Fruit fly (Drosophila melanogaster) whole organism, larva: ENCODE measurements around the gene CG45690.

ENCODE experiments used
- noc ChIP-seq: fragments of 200-800 bp; sonication (Bioruptor generic); optimal IDR thresholded peaks from 3 replicates; lab custom pipeline; 2019; ENCODE audit warnings: missing biosample characterization, mild to moderate bottlenecking, missing genetic modification characterization, moderate library complexity

The CG45690 gene

DNA sequence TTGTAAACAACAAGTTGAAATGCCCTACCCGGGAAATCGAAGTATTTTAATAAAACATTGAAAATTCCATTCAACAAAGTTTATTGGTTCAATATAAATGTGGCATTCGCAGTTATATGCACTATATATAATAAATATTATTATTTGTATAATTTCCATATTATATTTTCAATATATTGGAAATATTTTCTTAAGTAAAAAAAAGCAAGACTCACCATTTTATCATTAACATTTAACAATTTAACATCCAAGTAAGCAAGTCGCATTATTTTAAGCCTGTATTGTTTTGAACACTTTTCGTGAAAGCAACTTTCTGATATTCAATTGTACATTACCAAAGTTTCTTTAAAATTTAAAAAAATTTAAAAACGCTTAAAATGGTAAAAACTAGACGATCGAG lies at the start of gene CG45690:
CG45690 (plus strand) TSS at position 301 of the 400 bp plus-strand sequence.
- TF ChIP-seq noc (tag; lab: Kevin White, UChicago): no peak

DNA sequence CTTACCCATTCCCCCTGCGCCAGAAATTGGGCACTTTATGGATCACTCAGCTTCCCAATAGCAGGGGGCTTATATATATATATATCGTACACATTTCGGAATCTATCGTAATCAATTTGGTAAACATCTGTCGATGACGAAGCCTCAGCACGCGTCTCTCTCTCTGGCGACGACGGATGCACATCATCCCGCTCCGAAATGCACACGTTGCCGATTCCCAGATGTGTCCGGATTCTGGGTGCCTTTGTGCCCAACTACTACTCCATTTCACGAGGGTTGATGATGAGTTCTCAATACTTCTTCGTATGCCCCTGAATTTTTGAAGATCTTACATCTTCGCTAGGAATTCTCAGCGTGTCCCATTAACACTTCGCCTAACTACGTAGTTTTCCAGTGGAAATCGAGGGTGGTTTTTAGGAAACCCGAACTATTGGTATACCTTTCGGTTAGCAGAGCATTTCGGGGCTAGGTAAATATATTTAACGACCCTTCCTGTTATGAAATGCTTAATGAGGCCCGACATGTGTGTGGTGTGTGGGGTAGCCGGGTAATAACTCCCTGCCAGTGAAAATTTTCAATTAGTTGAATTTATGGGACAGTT lies 49.3 kb upstream of the CG45690 start:
- TF ChIP-seq noc (tag; lab: Kevin White, UChicago): no peak

DNA sequence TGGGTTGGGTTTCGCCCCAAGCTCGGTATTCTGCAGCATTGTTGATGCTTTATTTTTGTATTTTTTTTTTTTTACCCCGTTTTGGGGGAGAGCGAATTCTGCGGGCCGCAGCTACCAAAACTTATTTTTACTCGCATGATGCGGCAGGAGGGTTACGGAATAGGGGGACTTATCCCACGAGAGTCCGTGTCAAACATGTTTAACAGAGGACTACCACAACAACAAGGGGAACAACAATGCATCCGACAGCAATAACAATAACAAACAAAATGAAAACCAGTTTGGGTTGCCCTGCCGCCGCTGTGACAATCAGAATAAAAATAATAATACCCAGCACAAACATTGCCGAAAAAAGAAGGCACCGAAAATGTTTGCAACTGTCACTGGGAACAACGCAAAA lies 45.0 kb upstream of the CG45690 start:
- no peak for TF ChIP-seq noc (tag; lab: Kevin White, UChicago)

DNA sequence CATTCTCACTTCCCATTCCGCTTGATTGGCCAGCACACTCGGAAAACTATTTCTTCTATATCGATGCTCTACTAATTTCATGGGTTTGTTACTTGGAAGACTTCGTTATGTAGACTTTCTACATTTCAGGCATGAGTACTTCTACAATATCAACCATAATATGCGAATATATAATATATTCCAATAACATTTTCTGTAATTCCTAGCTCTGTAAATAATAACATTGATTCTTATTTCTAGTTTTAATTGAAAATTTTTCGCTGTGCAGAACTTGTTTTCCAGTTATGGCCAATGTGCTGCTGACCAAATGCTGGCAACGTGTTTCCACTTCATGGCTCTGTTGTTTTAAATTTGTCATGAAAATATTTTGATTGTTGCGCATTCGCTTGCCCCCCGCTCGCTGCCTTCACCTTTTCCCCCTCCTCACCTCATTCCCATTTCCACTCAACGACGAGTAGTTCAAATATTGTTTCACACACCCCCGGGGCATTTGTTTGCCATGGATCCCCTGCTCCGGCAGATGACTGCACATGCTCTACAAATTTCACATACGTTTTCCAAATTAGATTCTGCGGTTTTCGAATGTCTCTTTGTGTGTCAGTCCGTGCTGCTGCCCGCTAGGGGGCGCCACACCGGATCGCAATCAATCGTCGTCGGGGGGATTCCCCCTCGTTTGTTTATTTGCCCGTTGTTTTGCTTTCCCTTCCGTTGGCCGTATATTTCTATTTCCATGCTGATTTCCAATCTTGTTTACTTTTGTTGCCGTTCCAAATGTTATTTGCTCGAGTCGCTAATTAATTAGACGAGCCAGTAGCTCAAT lies 43.2 kb upstream of the CG45690 start:
- TF ChIP-seq noc (tag; lab: Kevin White, UChicago): no peak

DNA sequence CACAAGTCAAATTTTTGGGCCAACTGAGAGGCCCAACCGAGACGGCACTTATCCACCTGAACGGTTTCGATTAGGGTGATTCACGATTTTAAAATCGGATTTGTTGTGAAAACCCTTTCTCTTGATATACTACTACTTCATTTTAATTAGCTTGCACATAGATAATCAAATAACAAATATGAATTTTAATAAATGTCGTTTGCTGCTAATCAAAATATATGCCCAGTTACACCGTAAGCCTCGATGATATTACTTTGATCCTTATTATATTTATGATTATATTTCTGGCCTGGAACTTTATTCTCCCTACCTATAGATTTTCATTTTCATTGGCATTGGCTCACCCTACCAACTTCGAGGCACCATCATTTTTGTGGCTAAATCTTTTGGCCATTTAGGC lies 42.2 kb upstream of the CG45690 start:
- TF ChIP-seq noc (tag; lab: Kevin White, UChicago): no peak

DNA sequence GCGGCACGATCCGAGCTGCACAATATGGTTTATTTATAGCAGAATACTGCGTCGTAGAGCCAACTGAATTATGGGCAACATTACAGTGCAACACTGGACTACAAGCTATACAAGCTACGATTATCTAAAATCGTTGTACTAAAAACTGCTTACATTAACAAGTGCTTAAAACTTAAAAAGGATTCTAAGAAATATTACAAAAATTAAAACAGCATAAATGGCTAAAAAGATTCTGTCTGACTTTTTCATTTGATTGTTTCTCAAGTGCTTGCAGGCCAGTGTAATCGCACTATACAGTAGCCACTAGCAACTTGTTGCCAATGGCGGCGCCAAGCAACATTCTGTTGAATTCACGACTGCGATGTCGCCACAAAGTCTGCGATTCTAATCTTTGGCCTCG lies 41.3 kb upstream of the CG45690 start:
- TF ChIP-seq noc (tag; lab: Kevin White, UChicago): no peak

DNA sequence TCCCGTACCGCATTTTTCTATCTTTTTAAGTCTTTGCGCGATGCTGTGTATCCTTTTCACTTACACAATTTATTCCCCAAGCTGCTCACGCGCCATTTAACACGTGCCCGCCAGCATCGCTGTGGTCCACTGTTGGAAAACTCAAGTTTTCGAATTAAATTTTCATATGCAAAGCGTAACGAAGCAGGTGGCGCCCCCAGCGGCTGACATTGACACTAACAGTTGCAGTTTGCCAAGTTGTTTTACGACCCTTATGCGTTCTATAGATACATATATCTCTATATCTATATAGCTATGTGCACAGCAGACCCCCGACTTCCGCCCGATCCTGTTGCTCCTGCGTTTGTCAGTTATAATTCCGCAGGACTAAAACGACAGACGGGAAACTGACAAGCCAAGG lies 32.1 kb upstream of the CG45690 start:
- no peak for TF ChIP-seq noc (tag; lab: Kevin White, UChicago)

DNA sequence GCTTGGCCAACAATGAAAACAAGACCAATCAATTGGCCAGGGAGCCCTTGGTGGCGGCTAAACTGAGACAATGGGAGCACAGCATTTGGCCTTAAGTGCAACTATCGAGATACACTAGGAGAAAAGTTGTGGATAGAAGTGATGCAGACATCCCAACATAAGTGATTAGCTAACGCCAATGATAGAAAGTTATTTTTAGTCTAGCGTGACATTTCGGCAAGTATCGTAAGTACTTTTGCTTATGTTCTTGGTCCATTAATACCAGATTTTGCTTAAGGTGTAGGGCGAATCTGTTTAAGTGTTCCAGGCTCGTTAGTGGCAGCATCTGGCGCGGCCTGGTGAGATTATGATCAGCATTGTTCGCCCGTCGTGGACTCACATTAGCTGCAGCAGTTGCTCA lies 25.4 kb upstream of the CG45690 start:
- TF ChIP-seq noc (tag; lab: Kevin White, UChicago): no peak

DNA sequence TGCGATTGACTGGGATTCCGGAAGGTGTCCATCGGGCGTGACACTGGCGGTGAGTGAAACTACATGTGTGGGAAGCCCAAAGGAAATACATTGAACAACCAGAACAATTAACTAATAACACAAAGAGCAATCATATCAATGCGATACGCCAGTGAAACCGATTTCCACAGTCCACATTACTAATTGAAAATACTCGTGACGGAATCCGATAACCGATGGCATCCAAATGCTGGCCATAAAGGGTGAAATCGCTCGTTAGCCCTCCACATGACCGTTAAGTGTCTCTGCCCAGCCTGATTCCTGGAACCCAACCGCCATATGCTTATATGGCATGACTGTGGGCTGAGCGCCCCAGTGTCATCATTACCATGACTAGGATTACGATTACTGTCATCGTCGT lies 19.7 kb upstream of the CG45690 start, which contains the start of gene CG7329:
CG7329 (minus strand) TSS at position 101 of the 400 bp plus-strand sequence.
- TF ChIP-seq noc (tag; lab: Kevin White, UChicago): no peak

DNA sequence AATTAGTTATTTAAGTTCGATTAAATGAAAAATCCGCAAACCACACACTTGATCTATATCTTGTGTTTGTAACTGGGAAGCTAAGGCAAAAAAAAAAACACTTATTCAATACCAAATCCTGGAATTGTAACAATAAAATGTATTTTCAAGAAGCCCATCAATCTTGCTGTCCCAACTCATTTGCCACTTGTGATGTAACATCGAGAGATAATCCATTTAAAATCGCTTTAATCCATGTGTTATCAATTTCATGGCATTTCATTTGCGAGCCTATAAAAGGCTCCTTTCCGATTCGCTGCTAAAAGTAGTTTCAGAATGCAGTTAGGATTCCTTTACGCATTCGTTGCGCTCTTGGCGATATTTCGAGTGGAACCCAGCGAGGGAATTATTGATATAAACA lies 18.4 kb upstream of the CG45690 start, which contains the start of gene CG31872:
CG31872 (plus strand) TSS at position 301 of the 400 bp plus-strand sequence.
- TF ChIP-seq noc (tag; lab: Kevin White, UChicago): no peak

DNA sequence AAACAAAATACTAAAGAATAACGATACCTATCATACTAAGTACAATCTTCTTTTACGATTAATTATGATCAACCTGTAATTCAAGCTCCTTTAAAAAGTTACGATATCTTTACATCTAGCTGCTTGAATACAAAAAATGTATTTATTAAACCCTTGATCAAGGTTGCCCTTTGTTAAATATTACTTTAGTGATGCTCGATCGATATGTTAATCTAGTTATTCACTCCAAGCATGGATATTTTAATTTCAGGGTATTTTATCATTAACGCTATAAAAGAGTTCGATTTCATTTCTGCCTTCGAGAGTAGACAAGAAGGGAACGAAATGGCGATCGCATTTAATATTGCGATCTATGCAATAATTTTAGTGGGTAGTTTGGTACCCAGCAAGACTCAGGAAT lies 14.4 kb upstream of the CG45690 start, which contains the start of gene CG18284:
CG18284 (plus strand) TSS at position 301 of the 400 bp plus-strand sequence.
- TF ChIP-seq noc (tag; lab: Kevin White, UChicago): no peak

DNA sequence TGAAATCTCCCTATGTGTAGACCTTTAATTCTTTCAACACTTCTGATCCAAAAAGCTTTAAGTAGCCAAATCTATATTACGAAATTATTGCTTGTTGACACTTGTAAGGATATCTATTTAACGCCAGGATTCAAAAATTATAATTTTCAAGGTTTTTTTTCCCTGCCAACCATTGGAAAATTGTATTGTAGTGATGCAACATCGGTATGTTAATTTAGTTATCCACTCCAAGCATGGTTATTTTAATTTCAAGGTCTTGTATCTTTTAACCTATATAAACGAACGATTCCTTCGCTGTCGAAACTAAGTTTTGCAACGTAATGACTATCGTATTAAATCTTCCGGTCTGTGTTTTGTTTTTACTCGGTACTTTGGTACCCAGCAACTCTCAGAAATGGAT lies 12.0 kb upstream of the CG45690 start, which contains the start of gene CG17097:
CG17097 (plus strand) TSS at position 301 of the 400 bp plus-strand sequence.
- TF ChIP-seq noc (tag; lab: Kevin White, UChicago): no peak

DNA sequence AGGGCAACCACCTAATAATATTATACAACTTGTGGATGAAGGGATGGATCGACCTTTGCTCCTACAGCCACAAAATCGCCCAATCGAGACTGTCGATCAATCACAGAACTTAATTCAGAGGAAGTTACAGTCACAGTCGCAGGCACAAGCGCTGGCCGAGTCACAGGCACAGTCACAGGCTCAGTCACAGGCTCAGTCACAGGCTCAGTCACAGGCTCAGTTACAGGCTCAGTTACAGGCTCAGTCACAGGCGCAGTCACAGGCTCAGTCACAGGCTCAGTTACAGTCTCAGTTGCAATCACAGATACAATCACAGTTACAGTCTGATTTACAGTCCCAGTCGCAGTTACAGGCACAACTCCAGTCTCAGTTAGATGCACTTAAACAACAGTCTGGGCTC lies 11.4 kb upstream of the CG45690 start:
- TF ChIP-seq noc (tag; lab: Kevin White, UChicago): no peak

DNA sequence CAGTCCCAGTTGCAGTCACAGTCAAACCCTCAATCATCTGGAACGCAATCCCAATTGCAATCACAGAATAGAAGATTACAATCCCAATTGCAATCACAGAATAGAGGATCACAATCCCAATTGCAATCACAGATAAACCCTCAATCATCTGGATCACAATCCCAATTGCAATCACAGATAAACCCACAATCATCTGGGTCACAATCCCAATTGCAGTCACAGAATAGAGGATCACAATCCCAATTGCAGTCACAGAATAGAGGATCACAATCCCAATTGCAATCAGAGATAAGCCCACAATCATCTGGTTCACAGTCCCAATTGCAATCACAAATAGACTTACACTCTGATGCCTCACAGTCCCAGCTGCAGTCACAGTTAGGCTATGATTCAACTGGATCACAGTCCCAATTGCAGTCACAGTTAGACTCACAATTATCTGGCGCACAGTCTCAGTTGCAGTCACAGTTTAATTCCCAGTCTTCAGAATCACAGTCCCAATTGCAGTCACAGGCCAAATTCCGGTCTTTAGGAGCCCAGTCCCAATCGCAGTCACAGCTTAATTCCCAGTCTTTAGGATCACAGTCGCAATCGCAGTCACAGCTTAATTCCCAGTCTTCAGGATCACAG lies 10.2 kb upstream of the CG45690 start:
- no peak for TF ChIP-seq noc (tag; lab: Kevin White, UChicago)

DNA sequence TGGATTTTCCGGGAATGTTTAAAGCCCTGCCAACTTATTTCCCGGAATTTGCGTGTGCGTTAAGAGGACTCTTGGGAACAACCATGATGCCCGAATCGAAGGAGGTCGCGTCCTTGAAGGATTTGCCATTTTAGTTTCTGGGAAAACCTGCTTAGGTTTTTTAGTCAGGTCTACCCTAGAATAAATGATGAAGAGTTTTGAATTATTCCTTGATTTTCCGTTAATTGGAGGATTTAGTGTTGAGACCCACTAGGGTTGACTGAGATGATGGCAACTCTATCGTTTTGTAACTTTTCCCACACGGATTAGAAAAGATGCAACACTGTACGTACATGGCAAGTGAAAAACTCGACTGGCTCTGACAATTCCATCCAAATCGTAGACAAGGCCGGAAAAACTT lies 6.8 kb upstream of the CG45690 start, which contains the start of gene dbf:
dbf (plus strand) TSS at position 301 of the 400 bp plus-strand sequence.
- no peak for TF ChIP-seq noc (tag; lab: Kevin White, UChicago)

DNA sequence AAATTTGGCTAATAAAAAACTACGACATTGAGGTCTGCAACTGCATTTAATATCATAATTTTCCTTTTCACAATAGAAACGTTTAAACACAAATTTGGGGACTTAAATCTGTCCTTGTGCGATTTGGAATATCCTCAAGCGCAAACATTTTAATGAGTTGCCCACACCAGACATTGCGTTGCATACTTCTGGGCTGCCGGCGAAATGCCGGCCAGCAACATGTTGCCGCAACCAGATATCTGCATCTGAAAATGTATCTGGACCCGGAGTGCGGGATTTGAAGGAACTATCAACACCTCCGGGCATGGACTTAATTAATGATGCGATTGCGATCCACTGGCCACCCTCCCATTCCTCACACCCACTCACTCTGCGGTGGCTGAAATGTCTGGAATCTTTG lies 3.6 kb upstream of the CG45690 start:
- no peak for TF ChIP-seq noc (tag; lab: Kevin White, UChicago)
